Worm (Caenorhabditis elegans): ENCODE results near the gene vps-41.

ce11 chrX:5254894-5255293 lies 28.7 kb upstream of the vps-41 start, which contains the start of gene nspg-13:
- TF ChIP-seq tab-1 (GFP tag; IDR thresholded peaks at IDR 0.05) (no peak), klf-2 (GFP tag; conservative IDR thresholded peaks at IDR 0.05) (no peak), ztf-23 (GFP tag; IDR thresholded peaks at IDR 0.05) (no peak), flt-1 (GFP tag; IDR thresholded peaks at IDR 0.05) (no peak), cog-1 (tag; optimal IDR thresholded peaks at IDR 0.05) (no peak), ref-1 (GFP tag; conservative IDR thresholded peaks at IDR 0.05) (no peak), T22C8.4 (GFP tag; IDR thresholded peaks at IDR 0.05) (no peak)
